Worm (Caenorhabditis elegans): Measurements from ENCODE around the gene ist-1.

DNA sequence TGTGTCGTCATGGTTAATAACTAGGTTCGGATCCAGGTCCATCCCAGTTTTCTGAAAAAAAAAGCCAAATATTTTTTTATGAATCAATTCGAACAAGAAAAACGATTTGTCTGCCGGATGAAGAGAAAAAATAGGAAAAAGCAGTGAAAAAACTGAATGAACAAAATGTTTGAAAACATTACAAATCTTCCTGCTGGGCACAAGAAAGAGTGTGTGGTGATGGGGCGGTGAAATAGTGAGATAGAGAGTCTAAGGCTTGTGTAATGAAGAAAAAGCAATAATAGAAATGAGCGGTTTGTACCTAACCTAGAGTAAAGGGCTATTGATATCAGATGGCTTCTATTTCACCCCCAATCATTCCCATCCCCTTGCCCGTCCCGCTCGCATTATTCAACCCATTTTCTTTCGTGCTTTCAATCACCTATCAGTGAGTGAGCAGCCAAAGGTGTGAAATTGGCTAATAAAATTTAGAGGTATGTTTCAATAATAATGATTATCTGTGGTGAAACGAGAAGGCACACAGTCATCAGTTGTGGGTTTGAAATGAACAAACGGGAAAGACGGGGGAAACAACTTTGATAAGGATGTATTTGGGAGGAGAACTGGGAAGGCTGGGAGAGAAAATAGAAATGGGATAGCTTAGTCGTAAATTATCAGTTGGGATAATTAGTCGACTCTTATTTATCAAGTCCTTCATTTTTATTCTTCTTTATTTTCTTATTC, 44.3 kb downstream of the ist-1 start, which contains the start of gene bar-1:
- TF ChIP-seq B0310.2 (tag; optimal IDR thresholded peaks at IDR 0.05), result no peak
- no peak for TF ChIP-seq ama-1 (optimal IDR thresholded peaks at IDR 0.05)
- TF ChIP-seq ceh-13 (GFP tag; optimal IDR thresholded peaks at IDR 0.05), result no peak
- no peak for TF ChIP-seq scrt-1 (GFP tag; IDR thresholded peaks at IDR 0.05)
- TF ChIP-seq flt-1 (GFP tag; IDR thresholded peaks at IDR 0.05), result no peak
